Fruit fly (Drosophila melanogaster) whole organism, embryonic: Measurements from ENCODE around the gene CG11905.

Experiments used
- Abd-B ChIP-seq: fragments of 200-800 bp; sonication (Bioruptor generic); optimal IDR thresholded peaks from 2 replicates; lab custom pipeline; 2018; ENCODE audit warnings: missing biosample characterization, mild to moderate bottlenecking, missing genetic modification characterization, moderate library complexity
- Ada2b ChIP-seq: fragments of 200-800 bp; sonication (Bioruptor generic); IDR thresholded peaks from 2 replicates; pipeline ENCODE4 v1.3.6; 2022; ENCODE audit warnings: missing biosample characterization, missing genetic modification characterization
- Awh ChIP-seq: fragments of 200-800 bp; sonication (Bioruptor generic); IDR thresholded peaks from 2 replicates; pipeline ENCODE4, ENCODE4 v1.3.6; 2022; ENCODE audit warnings: missing biosample characterization, missing genetic modification characterization
- Bteb2 ChIP-seq: fragments of 200-800 bp; sonication (Bioruptor generic); optimal IDR thresholded peaks from 2 replicates; lab custom pipeline; 2016; ENCODE audit warnings: missing biosample characterization, missing genetic modification characterization
- CG10274 ChIP-seq: fragments of 200-800 bp; sonication (Bioruptor generic); optimal IDR thresholded peaks from 3 replicates; lab custom pipeline; 2017; ENCODE audit warnings: missing biosample characterization, mild to moderate bottlenecking, missing genetic modification characterization
- CG11560 ChIP-seq: fragments of 200-800 bp; sonication (Bioruptor generic); IDR thresholded peaks from 3 replicates; pipeline ENCODE4 v1.3.6; 2022; ENCODE audit warnings: missing biosample characterization, missing genetic modification characterization
- CG11696 ChIP-seq: fragments of 200-800 bp; sonication (Bioruptor generic); IDR thresholded peaks from 2 replicates; pipeline ENCODE4 v1.3.6; 2022; ENCODE audit warnings: missing biosample characterization, missing genetic modification characterization
- CG12219 ChIP-seq: fragments of 200-800 bp; sonication (Bioruptor generic); optimal IDR thresholded peaks from 3 replicates; lab custom pipeline; 2018; ENCODE audit warnings: missing biosample characterization, mild to moderate bottlenecking, missing genetic modification characterization
- CG13424 ChIP-seq: fragments of 200-800 bp; sonication (Bioruptor generic); optimal IDR thresholded peaks from 2 replicates; lab custom pipeline; 2019; ENCODE audit warnings: missing biosample characterization, mild to moderate bottlenecking, missing genetic modification characterization, moderate library complexity
- CG17361 ChIP-seq: fragments of 200-800 bp; sonication (Bioruptor generic); IDR thresholded peaks from 3 replicates; pipeline ENCODE4 v1.3.6; 2022; ENCODE audit warnings: missing biosample characterization, missing genetic modification characterization
- CG17568 ChIP-seq: fragments of 200-800 bp; sonication (Bioruptor generic); optimal IDR thresholded peaks from 2 replicates; lab custom pipeline; 2018; ENCODE audit warnings: missing biosample characterization, mild to moderate bottlenecking, missing genetic modification characterization, moderate library complexity
- CG17612 ChIP-seq: fragments of 200-800 bp; sonication (Bioruptor generic); IDR thresholded peaks from 2 replicates; pipeline ENCODE4 v1.3.6; 2022; ENCODE audit warnings: missing biosample characterization, missing genetic modification characterization
- CG18262 ChIP-seq: fragments of 200-800 bp; optimal IDR thresholded peaks from 3 replicates; lab custom pipeline; 2019; ENCODE audit warnings: missing biosample characterization, mild to moderate bottlenecking, missing genetic modification characterization, moderate library complexity
- CG1832 ChIP-seq: fragments of 200-800 bp; sonication (Bioruptor generic); optimal IDR thresholded peaks from 2 replicates; lab custom pipeline; 2017; ENCODE audit warnings: missing biosample characterization, mild to moderate bottlenecking, missing genetic modification characterization, inconsistent platforms
- CG2199 ChIP-seq: fragments of 200-800 bp; sonication (Bioruptor generic); IDR thresholded peaks from 3 replicates; pipeline ENCODE4 v1.3.6; 2022; ENCODE audit warnings: missing biosample characterization, missing genetic modification characterization
- CG2712 ChIP-seq: fragments of 200-800 bp; optimal IDR thresholded peaks from 3 replicates; lab custom pipeline; 2019; ENCODE audit warnings: missing biosample characterization, mild to moderate bottlenecking, missing genetic modification characterization, moderate library complexity
- CG3407 ChIP-seq: fragments of 200-800 bp; sonication (Bioruptor generic); optimal IDR thresholded peaks from 2 replicates; lab custom pipeline; 2018; ENCODE audit warnings: missing biosample characterization, mild to moderate bottlenecking, missing genetic modification characterization
- CG7372 ChIP-seq: fragments of 200-800 bp; sonication (Bioruptor generic); IDR thresholded peaks from 2 replicates; pipeline ENCODE4 v1.3.6; 2022; ENCODE audit warnings: missing biosample characterization, missing genetic modification characterization
- CG7745 ChIP-seq: fragments of 200-800 bp; sonication (Bioruptor generic); optimal IDR thresholded peaks from 2 replicates; lab custom pipeline; 2018; ENCODE audit warnings: missing biosample characterization, mild to moderate bottlenecking, missing genetic modification characterization, moderate library complexity
- CG7786 ChIP-seq: fragments of 200-800 bp; sonication (Bioruptor generic); optimal IDR thresholded peaks from 2 replicates; lab custom pipeline; 2016; ENCODE audit warnings: missing biosample characterization, missing genetic modification characterization
- CG9817 ChIP-seq: fragments of 200-800 bp; sonication (Bioruptor generic); optimal IDR thresholded peaks from 2 replicates; lab custom pipeline; 2018; ENCODE audit warnings: missing biosample characterization, mild to moderate bottlenecking, missing genetic modification characterization, moderate library complexity
- Deaf1 ChIP-seq: fragments of 200-800 bp; optimal IDR thresholded peaks from 3 replicates; lab custom pipeline; 2019; ENCODE audit warnings: missing biosample characterization, mild to moderate bottlenecking, missing genetic modification characterization, moderate library complexity
- Dfd ChIP-seq, 2 experiments: fragments of >200 bp; optimal IDR thresholded peaks; 2 replicates each; lab custom pipeline; 2017; ENCODE audit warnings: missing biosample characterization in 2 of 2, missing genetic modification characterization in 2 of 2
- E2f2 ChIP-seq: fragments of 200-800 bp; sonication (Bioruptor generic); IDR thresholded peaks from 2 replicates; pipeline ENCODE4 v1.3.6; 2022; ENCODE audit warnings: missing biosample characterization, missing genetic modification characterization
- Jarid2 ChIP-seq: fragments of 200-800 bp; sonication (Bioruptor generic); optimal IDR thresholded peaks from 3 replicates; lab custom pipeline; 2017; ENCODE audit warnings: mild to moderate bottlenecking, missing biosample characterization, missing genetic modification reagents, missing genetic modification characterization
- Lim3 ChIP-seq: fragments of 200-800 bp; sonication (Bioruptor generic); IDR thresholded peaks from 2 replicates; pipeline ENCODE4 v1.3.6; 2022; ENCODE audit warnings: missing biosample characterization, missing genetic modification characterization
- Med ChIP-seq: fragments of 200-800 bp; sonication (Bioruptor generic); peaks from one replicate; lab custom pipeline; 2016; ENCODE audit warnings: missing biosample characterization, missing genetic modification characterization, mild to moderate bottlenecking, inconsistent platforms, moderate library complexity
- Nf-YC ChIP-seq: fragments of 200-800 bp; optimal IDR thresholded peaks from 3 replicates; lab custom pipeline; 2019; ENCODE audit warnings: missing biosample characterization, mild to moderate bottlenecking, missing genetic modification characterization, moderate library complexity
- Scr ChIP-seq: fragments of 200-800 bp; sonication (Bioruptor generic); IDR thresholded peaks from 2 replicates; pipeline ENCODE4 v1.3.6; 2022; ENCODE audit warnings: missing biosample characterization, missing genetic modification characterization; ENCODE audit not compliant: partially characterized antibody
- Sox102F ChIP-seq: fragments of 200-800 bp; sonication (Bioruptor generic); optimal IDR thresholded peaks from 2 replicates; lab custom pipeline; 2018; ENCODE audit warnings: missing biosample characterization, mild to moderate bottlenecking, missing genetic modification characterization, moderate library complexity
- Tbp ChIP-seq: fragments of >200 bp; optimal IDR thresholded peaks from 2 replicates; lab custom pipeline; 2018; ENCODE audit warnings: missing biosample characterization, missing genetic modification characterization
- bbx ChIP-seq: fragments of 200-800 bp; sonication (Bioruptor generic); IDR thresholded peaks from 2 replicates; pipeline ENCODE4 v1.3.6; 2022; ENCODE audit warnings: missing biosample characterization, missing genetic modification characterization; ENCODE audit not compliant: partially characterized antibody
- croc ChIP-seq: fragments of 200-800 bp; sonication (Bioruptor generic); conservative IDR thresholded peaks from 3 replicates; pipeline ENCODE4 v1.3.6; 2022; ENCODE audit warnings: missing biosample characterization, missing genetic modification characterization
- dm ChIP-seq: fragments of 200-800 bp; sonication (Bioruptor generic); optimal IDR thresholded peaks from 3 replicates; lab custom pipeline; 2016; ENCODE audit warnings: missing biosample characterization, missing genetic modification characterization
- dmrt99B ChIP-seq: fragments of 200-800 bp; sonication (Bioruptor generic); optimal IDR thresholded peaks from 2 replicates; lab custom pipeline; 2018; ENCODE audit warnings: missing biosample characterization, mild to moderate bottlenecking, missing genetic modification characterization, moderate library complexity
- emc ChIP-seq: fragments of 200-800 bp; sonication (Bioruptor generic); optimal IDR thresholded peaks from 2 replicates; lab custom pipeline; 2016; ENCODE audit warnings: missing biosample characterization, missing genetic modification characterization
- fd3F ChIP-seq: fragments of 200-800 bp; sonication (Bioruptor generic); optimal IDR thresholded peaks from 2 replicates; lab custom pipeline; 2018; ENCODE audit warnings: missing biosample characterization, mild to moderate bottlenecking, missing genetic modification characterization, moderate library complexity
- gem ChIP-seq: fragments of 200-800 bp; sonication (Bioruptor generic); optimal IDR thresholded peaks from 2 replicates; lab custom pipeline; 2019; ENCODE audit warnings: missing biosample characterization, mild to moderate bottlenecking, missing genetic modification characterization, moderate library complexity
- hb ChIP-seq: fragments of 200-800 bp; sonication (Bioruptor generic); IDR thresholded peaks from 3 replicates; pipeline ENCODE4 v1.3.6; 2022; ENCODE audit warnings: missing biosample characterization, missing genetic modification characterization; ENCODE audit not compliant: partially characterized antibody
- hbn ChIP-seq: fragments of 200-800 bp; sonication (Bioruptor generic); IDR thresholded peaks from 2 replicates; pipeline ENCODE4 v1.3.6; 2022; ENCODE audit warnings: missing biosample characterization, missing genetic modification characterization; ENCODE audit not compliant: partially characterized antibody
- hkb ChIP-seq, 2 experiments: fragments of 200-800 bp in 1 of 2; fragments of >200 bp in 1 of 2; sonication (Bioruptor generic) in 1 of 2; IDR thresholded peaks in 1 of 2; optimal IDR thresholded peaks in 1 of 2; 2 replicates each; pipeline versions ENCODE4 v1.3.6 to Lab custom; 2017 to 2022; ENCODE audit warnings: missing biosample characterization in 1 of 2, missing genetic modification characterization in 1 of 2
- lab ChIP-seq: fragments of 200-800 bp; sonication (Bioruptor generic); optimal IDR thresholded peaks from 3 replicates; lab custom pipeline; 2017; ENCODE audit warnings: missing biosample characterization, missing genetic modification characterization, mild to moderate bottlenecking, moderate library complexity, missing genetic modification reagents
- lbe ChIP-seq: fragments of 200-800 bp; sonication (Bioruptor generic); optimal IDR thresholded peaks from 2 replicates; lab custom pipeline; 2016; ENCODE audit warnings: missing biosample characterization, mild to moderate bottlenecking, missing genetic modification characterization
- lov ChIP-seq, 2 experiments: fragments of 200-800 bp in 1 of 2; fragments of >200 bp in 1 of 2; sonication (Bioruptor generic) in 1 of 2; IDR thresholded peaks in 1 of 2; optimal IDR thresholded peaks in 1 of 2; 2 replicates in 1 of 2; 3 replicates in 1 of 2; pipeline versions ENCODE4 v1.3.6 to Lab custom; 2017 to 2022; ENCODE audit warnings: missing biosample characterization in 1 of 2, missing genetic modification characterization in 1 of 2
- maf-S ChIP-seq: fragments of 200-800 bp; sonication (Bioruptor generic); optimal IDR thresholded peaks from 2 replicates; lab custom pipeline; 2016; ENCODE audit warnings: missing biosample characterization, missing genetic modification characterization
- nerfin-1 ChIP-seq: fragments of 200-800 bp; sonication (Bioruptor generic); optimal IDR thresholded peaks from 3 replicates; lab custom pipeline; 2019; ENCODE audit warnings: missing biosample characterization, mild to moderate bottlenecking, missing genetic modification characterization, moderate library complexity
- slbo ChIP-seq: fragments of 200-800 bp; sonication (Bioruptor generic); IDR thresholded peaks from 2 replicates; pipeline ENCODE4 v1.3.6; 2022; ENCODE audit warnings: missing biosample characterization, missing genetic modification characterization

Gene CG11905

DNA sequence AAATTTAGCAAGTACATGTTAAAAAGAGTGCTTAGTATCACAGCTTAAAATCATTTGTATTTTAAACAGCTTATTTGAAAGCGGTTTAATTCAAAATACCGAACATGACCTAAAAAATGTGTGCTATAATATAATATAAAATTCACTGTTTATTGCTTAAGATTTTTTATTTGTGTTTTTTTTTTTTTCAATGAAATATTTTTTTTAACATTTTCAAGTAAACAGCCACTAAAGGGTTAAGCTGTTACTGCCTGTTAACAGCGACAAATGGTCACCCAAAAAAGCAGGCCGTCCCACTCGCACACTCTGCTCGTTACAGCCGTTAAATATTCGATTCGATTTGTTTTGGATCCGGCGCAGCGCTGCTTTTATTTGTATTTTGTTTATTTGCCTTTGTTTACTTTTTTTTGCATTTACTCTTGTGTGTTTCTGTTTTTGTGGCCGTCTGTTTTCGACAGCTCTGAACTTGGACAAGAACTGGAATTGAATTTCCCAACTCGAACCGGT, 39.4 kb upstream of the CG11905 start (continued):
- no peak for TF ChIP-seq fd3F (GFP tag; lab: Kevin White, UChicago)
- peak; percentile 51 for TF ChIP-seq lbe (GFP tag; lab: Kevin White, UChicago)
- no peak for TF ChIP-seq CG7786 (GFP tag; lab: Kevin White, UChicago)
- TF ChIP-seq nerfin-1, result no peak
- TF ChIP-seq CG7372 (GFP tag; lab: Robert Waterston, UW), result no peak
- no peak for TF ChIP-seq Tbp (GFP tag; lab: Kevin White, UChicago)
- TF ChIP-seq hkb (optimal IDR thresholded peaks at IDR 0.05; lab: Kevin White, UChicago), result no peak
- peak; percentile 47; the same call in 1 of the 2 replicates for TF ChIP-seq hkb (GFP tag; IDR thresholded peaks at IDR 0.05; lab: Robert Waterston, UW)
- TF ChIP-seq lab (GFP tag; lab: Kevin White, UChicago), result peak; percentile 37
- TF ChIP-seq slbo (GFP tag; lab: Robert Waterston, UW), result no peak
- no peak for TF ChIP-seq bbx (GFP tag; lab: Robert Waterston, UW)
- no peak for TF ChIP-seq dm (GFP tag; lab: Kevin White, UChicago)
- no peak for TF ChIP-seq CG7745 (tag; lab: Kevin White, UChicago)
- no peak for TF ChIP-seq Abd-B (GFP tag; lab: Kevin White, UChicago)
- no peak for TF ChIP-seq CG12219 (GFP tag; lab: Kevin White, UChicago)
- TF ChIP-seq lov (optimal IDR thresholded peaks at IDR 0.05; lab: Kevin White, UChicago), result no peak
- no peak for TF ChIP-seq lov (GFP tag; IDR thresholded peaks at IDR 0.05; lab: Robert Waterston, UW)
- TF ChIP-seq CG11696 (GFP tag; lab: Robert Waterston, UW), result no peak
- TF ChIP-seq CG13424, result peak; percentile 12
- no peak for TF ChIP-seq CG2199
- peak; percentile 68 for TF ChIP-seq CG17568 (GFP tag; lab: Kevin White, UChicago)
- TF ChIP-seq Ada2b, result 0 out of 2 replicates have a peak, but pooled peaks have one; percentile 6
- TF ChIP-seq Deaf1 (tag; lab: Kevin White, UChicago), result peak; percentile 7
- no peak for TF ChIP-seq CG1832 (GFP tag; lab: Kevin White, UChicago)
- TF ChIP-seq Sox102F (GFP tag; lab: Kevin White, UChicago), result peak; percentile 15
- TF ChIP-seq Nf-YC (tag; lab: Kevin White, UChicago), result no peak
- no peak for TF ChIP-seq CG10274
- TF ChIP-seq hbn (GFP tag; lab: Robert Waterston, UW), result no peak
- no peak for TF ChIP-seq croc (GFP tag; lab: Robert Waterston, UW)

DNA sequence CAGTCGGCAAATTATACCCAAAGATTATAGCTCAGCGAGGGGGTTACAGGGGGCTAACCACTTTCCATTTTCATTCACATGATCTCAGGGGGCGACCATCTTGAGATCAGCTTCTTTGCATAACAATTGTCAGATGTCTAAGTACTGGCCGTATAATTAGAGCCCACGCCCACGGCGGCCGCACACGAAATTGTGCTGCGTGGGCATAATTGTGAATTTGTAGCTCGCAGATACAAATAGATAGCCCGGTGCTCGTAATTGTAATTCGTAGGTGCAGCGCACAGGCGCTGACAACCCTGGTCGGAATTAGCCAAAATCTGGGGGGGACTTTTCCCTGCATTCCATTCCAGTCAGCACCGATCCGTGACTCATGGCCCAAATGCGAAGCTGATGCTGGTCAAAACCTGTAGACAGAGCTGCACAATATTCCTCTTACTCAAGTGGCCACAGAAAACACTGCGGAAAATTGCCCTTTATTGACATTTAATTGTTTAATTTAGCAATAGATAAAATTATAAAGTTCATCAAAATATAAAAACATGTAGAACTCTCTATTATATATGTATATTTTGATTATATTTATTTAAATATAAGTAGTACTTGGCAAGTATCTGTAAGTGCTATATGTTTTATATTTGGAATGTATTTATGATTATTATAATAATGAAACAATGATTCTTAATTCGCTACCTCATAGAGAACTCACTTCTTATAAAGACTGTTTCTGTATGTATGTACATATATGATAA, 36.4 kb upstream of the CG11905 start:
- TF ChIP-seq maf-S (GFP tag; lab: Kevin White, UChicago) (no peak), dmrt99B (peak; percentile 44), Scr (GFP tag; lab: Robert Waterston, UW) (no peak), CG1832 (GFP tag; lab: Kevin White, UChicago) (no peak), hb (no peak), CG3407 (GFP tag; lab: Kevin White, UChicago) (no peak), gem (tag; lab: Kevin White, UChicago) (peak; percentile 1), emc (GFP tag; lab: Kevin White, UChicago) (no peak), Jarid2 (no peak), CG9817 (tag; lab: Kevin White, UChicago) (no peak), Tbp (GFP tag; lab: Kevin White, UChicago) (no peak), CG2712 (tag; lab: Kevin White, UChicago) (peak; percentile 6), CG17612 (GFP tag; lab: Robert Waterston, UW) (no peak), Dfd (GFP tag; optimal IDR thresholded peaks at IDR 0.05; lab: Kevin White, UChicago) (no peak), CG11560 (no peak), Med (GFP tag; lab: Kevin White, UChicago) (peak; percentile 2), Lim3 (no peak), CG18262 (tag; lab: Kevin White, UChicago) (peak; percentile 29), E2f2 (no peak), Bteb2 (GFP tag; lab: Kevin White, UChicago) (no peak), CG17361 (GFP tag; lab: Robert Waterston, UW) (peak; percentile 37; the same call in 1 of the 3 replicates), Awh (0 out of 2 replicates have a peak, but pooled peaks have one; percentile 7)
